Fruit fly (Drosophila melanogaster) whole organism, prepupa: ENCODE measurements around the gene drongo.

Experiments used
- CG6854 ChIP-seq: fragments of 200-800 bp; sonication (Bioruptor generic); optimal IDR thresholded peaks from 2 replicates; lab custom pipeline; 2017; ENCODE audit warnings: missing biosample characterization, mild to moderate bottlenecking, missing genetic modification characterization
- acj6 ChIP-seq: fragments of 200-800 bp; sonication (Bioruptor generic); optimal IDR thresholded peaks from 3 replicates; lab custom pipeline; 2016; ENCODE audit warnings: missing biosample characterization, missing genetic modification characterization

dm6 chr2L:865851-866250, 15.0 kb upstream of the drongo start:
- TF ChIP-seq acj6 (peak; percentile 98), CG6854 (GFP tag; lab: Kevin White, UChicago) (peak; percentile 88)
